Fruit fly (Drosophila melanogaster) whole organism, wandering third instar larva: ENCODE measurements around the gene nst.

ENCODE experiments used
- Abd-B ChIP-seq: fragments of >200 bp; optimal IDR thresholded peaks from 2 replicates; lab custom pipeline; 2017; ENCODE audit warnings: missing biosample characterization, missing genetic modification characterization
- Dif ChIP-seq: fragments of 200-275, 200-300 bp; sonication (Bioruptor generic); optimal IDR thresholded peaks from 2 replicates; lab custom pipeline; 2018; ENCODE audit warnings: missing biosample characterization, missing genetic modification characterization; ENCODE audit not compliant: partially characterized antibody
- HLH106 ChIP-seq: fragments of 200-800 bp; optimal IDR thresholded peaks from 3 replicates; lab custom pipeline; 2019; ENCODE audit warnings: missing biosample characterization, mild to moderate bottlenecking, missing genetic modification characterization, moderate library complexity
- Hnf4 ChIP-seq: fragments of 200-800 bp; sonication (Bioruptor generic); optimal IDR thresholded peaks from 2 replicates; lab custom pipeline; 2016; ENCODE audit warnings: missing biosample characterization, mild to moderate bottlenecking, missing genetic modification characterization
- Hr78 ChIP-seq: fragments of >200 bp; optimal IDR thresholded peaks from 2 replicates; lab custom pipeline; 2017; ENCODE audit warnings: missing biosample characterization, missing genetic modification characterization
- Jra ChIP-seq: sonication (Bioruptor generic); optimal IDR thresholded peaks from 2 replicates; lab custom pipeline; 2016; ENCODE audit warnings: missing biosample characterization, missing genetic modification characterization
- br ChIP-seq: fragments of 200-800 bp; sonication (Bioruptor generic); optimal IDR thresholded peaks from 2 replicates; lab custom pipeline; 2016; ENCODE audit warnings: missing biosample characterization, missing genetic modification characterization
- brk ChIP-seq: fragments of 200-800 bp; sonication (Bioruptor generic); optimal IDR thresholded peaks from 2 replicates; lab custom pipeline; 2016; ENCODE audit warnings: missing biosample characterization, mild to moderate bottlenecking, missing genetic modification characterization
- fru ChIP-seq: fragments of 200-800 bp; sonication (Bioruptor generic); optimal IDR thresholded peaks from 3 replicates; lab custom pipeline; 2016; ENCODE audit warnings: missing biosample characterization, mild to moderate bottlenecking, missing genetic modification characterization
- h ChIP-seq: fragments of 200-800 bp; sonication (Bioruptor generic); optimal IDR thresholded peaks from 3 replicates; lab custom pipeline; 2016; ENCODE audit warnings: missing biosample characterization, mild to moderate bottlenecking, missing genetic modification characterization
- lola ChIP-seq: fragments of >200 bp; optimal IDR thresholded peaks from 2 replicates; lab custom pipeline; 2017; ENCODE audit warnings: missing biosample characterization, missing genetic modification characterization
- sage ChIP-seq: fragments of 200-800 bp; sonication (Bioruptor generic); optimal IDR thresholded peaks from 2 replicates; lab custom pipeline; 2016; ENCODE audit warnings: missing biosample characterization, mild to moderate bottlenecking, missing genetic modification characterization
- usp ChIP-seq: fragments of >200 bp; optimal IDR thresholded peaks from 2 replicates; lab custom pipeline; 2017; ENCODE audit warnings: missing biosample characterization, missing genetic modification characterization

- TF ChIP-seq Dif, result no peak
- TF ChIP-seq fru (GFP tag; lab: Kevin White, UChicago), result no peak
- TF ChIP-seq br, result no peak
- TF ChIP-seq lola (GFP tag; lab: Kevin White, UChicago), result no peak
- no peak for TF ChIP-seq usp (GFP tag; lab: Kevin White, UChicago)
- TF ChIP-seq Hr78 (GFP tag; lab: Kevin White, UChicago), result no peak
- TF ChIP-seq h, result no peak
- no peak for TF ChIP-seq sage (GFP tag; lab: Kevin White, UChicago)
- TF ChIP-seq HLH106 (tag; lab: Kevin White, UChicago), result no peak
- no peak for TF ChIP-seq brk (GFP tag; lab: Kevin White, UChicago)
- TF ChIP-seq Hnf4 (GFP tag; lab: Kevin White, UChicago), result no peak
- no peak for TF ChIP-seq Jra (GFP tag; lab: Kevin White, UChicago)
- TF ChIP-seq Abd-B (GFP tag; lab: Kevin White, UChicago), result no peak
These were observed 19.5 kb upstream of the nst start for dm6 chr3L:12549471-12549870.
